Worm (Caenorhabditis elegans) whole organism, L1 larva: ENCODE data around the gene C14A6.6.

ENCODE experiments used
- aly-2 ChIP-seq: fragments of 150-350 bp; optimal IDR thresholded peaks from 2 replicates; lab custom pipeline; 2014; ENCODE audit warnings: missing biosample characterization, missing genetic modification characterization
- elt-2 ChIP-seq: sonication (generic microtip); optimal IDR thresholded peaks from 2 replicates; lab custom pipeline; 2016; ENCODE audit warnings: missing genetic modification characterization, mild to moderate bottlenecking, inconsistent platforms, missing compliant biosample characterization, missing genetic modification reagents
- mdl-1 ChIP-seq, 2 experiments: fragments of 150-350 bp; optimal IDR thresholded peaks; 2 replicates each; lab custom pipeline; 2014 to 2017; ENCODE audit warnings: missing biosample characterization in 2 of 2, missing genetic modification characterization in 2 of 2, inconsistent platforms in 1 of 2
- skn-1 ChIP-seq: fragments of 150-350 bp; optimal IDR thresholded peaks from 2 replicates; lab custom pipeline; 2014; ENCODE audit warnings: missing biosample characterization, missing genetic modification characterization
- sptf-1 ChIP-seq: fragments of 150-350 bp; optimal IDR thresholded peaks from 2 replicates; lab custom pipeline; 2014; ENCODE audit warnings: missing biosample characterization, missing genetic modification characterization
- swsn-7 ChIP-seq: sonication (generic microtip); optimal IDR thresholded peaks from 2 replicates; lab custom pipeline; 2016; ENCODE audit warnings: missing genetic modification characterization, missing compliant biosample characterization

DNA sequence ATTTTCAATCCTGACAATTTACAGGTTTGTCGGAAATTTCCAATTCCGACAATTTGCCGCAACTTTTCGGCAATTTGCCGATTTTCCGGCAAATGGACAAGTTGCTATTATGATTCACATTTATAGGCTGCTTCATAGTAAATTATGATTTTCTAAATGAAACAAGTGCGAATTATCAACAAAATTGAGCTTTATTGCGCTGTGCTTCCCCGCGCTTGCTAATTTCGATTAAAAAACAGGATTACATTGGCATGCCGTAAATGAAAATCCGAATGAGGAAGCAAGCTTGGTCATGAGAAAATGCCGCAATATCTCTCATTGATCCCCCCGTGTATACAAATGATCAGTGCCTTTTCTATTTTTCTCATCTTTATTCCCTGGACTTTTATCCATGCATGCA, 28.4 kb downstream of the C14A6.6 start, which contains the start of gene Y37H2A.10:
- no peak for TF ChIP-seq elt-2 (tag; lab: Kevin White, UChicago)
- no peak for TF ChIP-seq skn-1 (tag; lab: Kevin White, UChicago)
- no peak for TF ChIP-seq aly-2 (tag; lab: Kevin White, UChicago)
- TF ChIP-seq mdl-1 (tag; optimal IDR thresholded peaks at IDR 0.05; lab: Kevin White, UChicago), result no peak
- TF ChIP-seq swsn-7 (tag; lab: Kevin White, UChicago), result no peak
- no peak for TF ChIP-seq sptf-1 (tag; lab: Kevin White, UChicago)
